Fruit fly (Drosophila melanogaster) whole organism, embryonic: ENCODE results near the gene CG10298.

Experiments used
- Ada2b ChIP-seq: fragments of 200-800 bp; sonication (Bioruptor generic); IDR thresholded peaks from 2 replicates; pipeline ENCODE4 v1.3.6; 2022; ENCODE audit warnings: missing biosample characterization, missing genetic modification characterization
- Aef1 ChIP-seq: fragments of 200-800 bp; sonication (Bioruptor generic); IDR thresholded peaks from 3 replicates; pipeline ENCODE4 v1.3.6; 2022; ENCODE audit warnings: missing biosample characterization, missing genetic modification characterization
- CG10321 ChIP-seq: fragments of 200-800 bp; sonication (Bioruptor generic); IDR thresholded peaks from 2 replicates; pipeline ENCODE4 v1.3.6; 2022; ENCODE audit warnings: missing biosample characterization, missing genetic modification characterization
- CG11085 ChIP-seq: fragments of 200-800 bp; sonication (Bioruptor generic); IDR thresholded peaks from 2 replicates; pipeline ENCODE4 v1.3.6; 2022; ENCODE audit warnings: missing biosample characterization, missing genetic modification characterization
- CG11696 ChIP-seq: fragments of 200-800 bp; sonication (Bioruptor generic); IDR thresholded peaks from 2 replicates; pipeline ENCODE4 v1.3.6; 2022; ENCODE audit warnings: missing biosample characterization, missing genetic modification characterization
- CG12942 ChIP-seq: fragments of 200-800 bp; sonication (Bioruptor generic); optimal IDR thresholded peaks from 3 replicates; lab custom pipeline; 2016; ENCODE audit warnings: missing biosample characterization, missing genetic modification characterization
- CG16815 ChIP-seq: fragments of 200-800 bp; sonication (Bioruptor generic); optimal IDR thresholded peaks from 3 replicates; lab custom pipeline; 2017; ENCODE audit warnings: missing biosample characterization, mild to moderate bottlenecking, missing genetic modification characterization
- CG17186 ChIP-seq: fragments of 200-800 bp; sonication (Bioruptor generic); optimal IDR thresholded peaks from 3 replicates; lab custom pipeline; 2017; ENCODE audit warnings: missing biosample characterization, missing genetic modification reagents, missing genetic modification characterization
- CG18764 ChIP-seq: fragments of 200-800 bp; sonication (Bioruptor generic); optimal IDR thresholded peaks from 3 replicates; lab custom pipeline; 2016; ENCODE audit warnings: missing biosample characterization, missing genetic modification characterization
- CG2889 ChIP-seq: fragments of 200-800 bp; sonication (Bioruptor generic); IDR thresholded peaks from 3 replicates; pipeline ENCODE4 v1.3.6; 2022; ENCODE audit warnings: missing biosample characterization, missing genetic modification characterization
- CG31224 ChIP-seq: fragments of 200-800 bp; sonication (Bioruptor generic); IDR thresholded peaks from 2 replicates; pipeline ENCODE4 v1.3.6; 2022; ENCODE audit warnings: missing biosample characterization, missing genetic modification characterization
- CG3838 ChIP-seq: fragments of 200-800 bp; sonication (Bioruptor generic); optimal IDR thresholded peaks from 3 replicates; lab custom pipeline; 2016; ENCODE audit warnings: missing biosample characterization, missing genetic modification characterization
- CG4404 ChIP-seq: fragments of 200-800 bp; sonication (Bioruptor generic); IDR thresholded peaks from 2 replicates; pipeline ENCODE4 v1.3.6; 2022; ENCODE audit warnings: missing biosample characterization, missing genetic modification characterization
- CG6272 ChIP-seq: fragments of 200-800 bp; sonication (Bioruptor generic); IDR thresholded peaks from 2 replicates; pipeline ENCODE4 v1.3.6; 2022; ENCODE audit warnings: missing biosample characterization, missing genetic modification characterization
- CG6683 ChIP-seq: fragments of 200-800 bp; sonication (Bioruptor generic); optimal IDR thresholded peaks from 2 replicates; lab custom pipeline; 2017; ENCODE audit warnings: missing biosample characterization, mild to moderate bottlenecking, missing genetic modification characterization, missing genetic modification reagents
- CG7556 ChIP-seq: fragments of 200-800 bp; sonication (Bioruptor generic); optimal IDR thresholded peaks from 2 replicates; lab custom pipeline; 2017; ENCODE audit warnings: missing biosample characterization, mild to moderate bottlenecking, missing genetic modification characterization
- CG8359 ChIP-seq: fragments of 200-800 bp; sonication (Bioruptor generic); optimal IDR thresholded peaks from 2 replicates; lab custom pipeline; 2017; ENCODE audit warnings: missing biosample characterization, mild to moderate bottlenecking, missing genetic modification characterization, borderline replicate concordance
- D ChIP-seq, 2 experiments: fragments of 200-800 bp in 1 of 2; fragments of >200 bp in 1 of 2; sonication (Bioruptor generic) in 1 of 2; optimal IDR thresholded peaks; 2 replicates in 1 of 2; 3 replicates in 1 of 2; lab custom pipeline; 2017; ENCODE audit warnings: mild to moderate bottlenecking in 1 of 2, missing biosample characterization in 1 of 2, missing genetic modification characterization in 1 of 2, missing genetic modification reagents in 1 of 2
- Dbx ChIP-seq: fragments of 200-800 bp; sonication (Bioruptor generic); IDR thresholded peaks from 3 replicates; pipeline ENCODE4 v1.3.6; 2022; ENCODE audit warnings: missing biosample characterization, missing genetic modification characterization
- E2f1 ChIP-seq: fragments of 200-800 bp; sonication (Bioruptor generic); IDR thresholded peaks from 2 replicates; pipeline ENCODE4 v1.3.6; 2022; ENCODE audit warnings: missing biosample characterization, missing genetic modification characterization
- Ets65A ChIP-seq: fragments of 200-800 bp; sonication (Bioruptor generic); peaks from one replicate; lab custom pipeline; 2016; ENCODE audit warnings: missing biosample characterization, missing genetic modification characterization
- Ets97D ChIP-seq: fragments of 200-800 bp; sonication (Bioruptor generic); optimal IDR thresholded peaks from 3 replicates; lab custom pipeline; 2016; ENCODE audit warnings: missing biosample characterization, missing genetic modification characterization
- Fer2 ChIP-seq: fragments of 200-800 bp; sonication (Bioruptor generic); optimal IDR thresholded peaks from 2 replicates; lab custom pipeline; 2018; ENCODE audit warnings: missing biosample characterization, mild to moderate bottlenecking, missing genetic modification characterization, moderate library complexity
- Gsc ChIP-seq: fragments of 200-800 bp; sonication (Bioruptor generic); IDR thresholded peaks from 2 replicates; pipeline ENCODE4 v1.3.6; 2022; ENCODE audit warnings: missing biosample characterization, missing genetic modification characterization
- HmgZ ChIP-seq: fragments of 200-800 bp; sonication (Bioruptor generic); optimal IDR thresholded peaks from 2 replicates; lab custom pipeline; 2018; ENCODE audit warnings: missing biosample characterization, mild to moderate bottlenecking, missing genetic modification characterization
- Mes4 ChIP-seq: fragments of 200-800 bp; sonication (Bioruptor generic); optimal IDR thresholded peaks from 2 replicates; lab custom pipeline; 2016; ENCODE audit warnings: missing biosample characterization, missing genetic modification characterization
- NK7.1 ChIP-seq: fragments of 200-800 bp; sonication (Bioruptor generic); optimal IDR thresholded peaks from 3 replicates; lab custom pipeline; 2016; ENCODE audit warnings: missing biosample characterization, missing genetic modification characterization
- Nf-YC ChIP-seq: fragments of 200-800 bp; optimal IDR thresholded peaks from 3 replicates; lab custom pipeline; 2019; ENCODE audit warnings: missing biosample characterization, mild to moderate bottlenecking, missing genetic modification characterization, moderate library complexity
- NfI ChIP-seq: fragments of 200-800 bp; sonication (Bioruptor generic); optimal IDR thresholded peaks from 3 replicates; lab custom pipeline; 2018; ENCODE audit warnings: missing biosample characterization, mild to moderate bottlenecking, missing genetic modification characterization, moderate library complexity
- Scr ChIP-seq: fragments of 200-800 bp; sonication (Bioruptor generic); IDR thresholded peaks from 2 replicates; pipeline ENCODE4 v1.3.6; 2022; ENCODE audit warnings: missing biosample characterization, missing genetic modification characterization; ENCODE audit not compliant: partially characterized antibody
- Side ChIP-seq: fragments of 200-800 bp; sonication (Bioruptor generic); optimal IDR thresholded peaks from 2 replicates; lab custom pipeline; 2016; ENCODE audit warnings: missing biosample characterization, missing genetic modification characterization
- Xrp1 ChIP-seq: fragments of 200-800 bp; sonication (Bioruptor generic); IDR thresholded peaks from 2 replicates; pipeline ENCODE4 v1.3.6; 2022; ENCODE audit warnings: missing biosample characterization, missing genetic modification characterization
- ab ChIP-seq: fragments of 200-800 bp; sonication (Bioruptor generic); optimal IDR thresholded peaks from 2 replicates; lab custom pipeline; 2016; ENCODE audit warnings: missing biosample characterization, missing genetic modification characterization
- ac ChIP-seq: fragments of 200-800 bp; sonication (Bioruptor generic); optimal IDR thresholded peaks from 3 replicates; lab custom pipeline; 2017; ENCODE audit warnings: missing biosample characterization, mild to moderate bottlenecking, missing genetic modification characterization
- dysf ChIP-seq: fragments of 200-800 bp; sonication (Bioruptor generic); IDR thresholded peaks from 3 replicates; pipeline ENCODE4 v1.3.6; 2022; ENCODE audit warnings: missing biosample characterization, missing genetic modification characterization
- en ChIP-seq: fragments of 200-800 bp; sonication (Bioruptor generic); optimal IDR thresholded peaks from 2 replicates; lab custom pipeline; 2016; ENCODE audit warnings: missing biosample characterization, missing genetic modification characterization
- hkb ChIP-seq, 2 experiments: fragments of 200-800 bp in 1 of 2; fragments of >200 bp in 1 of 2; sonication (Bioruptor generic) in 1 of 2; IDR thresholded peaks in 1 of 2; optimal IDR thresholded peaks in 1 of 2; 2 replicates each; pipeline versions ENCODE4 v1.3.6 to Lab custom; 2017 to 2022; ENCODE audit warnings: missing biosample characterization in 1 of 2, missing genetic modification characterization in 1 of 2
- klu ChIP-seq: fragments of 200-800 bp; sonication (Bioruptor generic); IDR thresholded peaks from 2 replicates; pipeline ENCODE4 v1.3.6; 2022; ENCODE audit warnings: missing biosample characterization, missing genetic modification characterization
- lmd ChIP-seq: fragments of 200-800 bp; sonication (Bioruptor generic); IDR thresholded peaks from 2 replicates; pipeline ENCODE4 v1.3.6; 2022; ENCODE audit warnings: missing biosample characterization, missing genetic modification characterization
- mam ChIP-seq: fragments of 200-800 bp; sonication (Bioruptor generic); optimal IDR thresholded peaks from 3 replicates; lab custom pipeline; 2016; ENCODE audit warnings: missing biosample characterization, missing genetic modification characterization
- otp ChIP-seq: fragments of 200-800 bp; sonication (Bioruptor generic); IDR thresholded peaks from 3 replicates; pipeline ENCODE4, ENCODE4 v1.3.6; 2022; ENCODE audit warnings: missing biosample characterization, missing genetic modification characterization
- phol ChIP-seq: fragments of 200-800 bp; sonication (Bioruptor generic); optimal IDR thresholded peaks from 3 replicates; lab custom pipeline; 2018; ENCODE audit warnings: missing biosample characterization, mild to moderate bottlenecking, missing genetic modification characterization, moderate library complexity
- pnt ChIP-seq: fragments of 200-800 bp; sonication (Bioruptor generic); optimal IDR thresholded peaks from 3 replicates; lab custom pipeline; 2016; ENCODE audit warnings: missing biosample characterization, missing genetic modification characterization
- prd ChIP-seq, 3 experiments: fragments of >200 bp in 2 of 3; fragments of 200-800 bp in 1 of 3; sonication (Bioruptor generic) in 1 of 3; optimal IDR thresholded peaks in 2 of 3; IDR thresholded peaks in 1 of 3; 2 replicates in 2 of 3; 3 replicates in 1 of 3; pipeline versions ENCODE4 v1.3.6 to Lab custom; 2017 to 2022; ENCODE audit warnings: missing biosample characterization in 1 of 3, missing genetic modification characterization in 1 of 3
- ranshi ChIP-seq: fragments of 200-800 bp; sonication (Bioruptor generic); IDR thresholded peaks from 2 replicates; pipeline ENCODE4 v1.3.6; 2022; ENCODE audit warnings: missing biosample characterization, missing genetic modification characterization
- sob ChIP-seq: fragments of 200-800 bp; sonication (Bioruptor generic); IDR thresholded peaks from 2 replicates; pipeline ENCODE4 v1.3.6; 2022; ENCODE audit warnings: missing biosample characterization, missing genetic modification characterization
- ttk ChIP-seq: fragments of 200-800 bp; sonication (Bioruptor generic); IDR thresholded peaks from 2 replicates; pipeline ENCODE4 v2.1.2; 2022; ENCODE audit warnings: missing biosample characterization, missing genetic modification characterization

CG10298 gene

dm6 chr3R:6353624-6354352 lies 11.0 kb downstream of the CG10298 start (continued):
- TF ChIP-seq CG7556 (GFP tag; lab: Kevin White, UChicago), result peak; percentile 89
- peak; percentile 32; the same call in 1 of the 2 replicates for TF ChIP-seq Ada2b (GFP tag; lab: Robert Waterston, UW)
- TF ChIP-seq CG18764, result peak; percentile 68
- TF ChIP-seq CG11696, result 0 out of 2 replicates have a peak, but pooled peaks have one; percentile 26
- TF ChIP-seq sob, result 0 out of 2 replicates have a peak, but pooled peaks have one; percentile 34
- TF ChIP-seq ac (GFP tag; lab: Kevin White, UChicago), result no peak
- TF ChIP-seq NK7.1 (GFP tag; lab: Kevin White, UChicago), result peak; percentile 41
- peak; percentile 82; the same call in 2 of the 3 replicates for TF ChIP-seq dysf
- TF ChIP-seq HmgZ (tag; lab: Kevin White, UChicago), result peak; percentile 51
- TF ChIP-seq NfI (GFP tag; lab: Kevin White, UChicago), result no peak
- no peak for TF ChIP-seq Fer2
- peak; percentile 21 for TF ChIP-seq CG17186
- TF ChIP-seq CG10321 (GFP tag; lab: Robert Waterston, UW), result no peak
- peak; percentile 65 for TF ChIP-seq CG16815 (GFP tag; lab: Kevin White, UChicago)
- TF ChIP-seq hkb (optimal IDR thresholded peaks at IDR 0.05; lab: Kevin White, UChicago), result no peak
- peak; percentile 67 for TF ChIP-seq hkb (GFP tag; IDR thresholded peaks at IDR 0.05; lab: Robert Waterston, UW)
- TF ChIP-seq Scr (GFP tag; lab: Robert Waterston, UW), result 0 out of 2 replicates have a peak, but pooled peaks have one; percentile 19
- no peak for TF ChIP-seq CG2889 (GFP tag; lab: Robert Waterston, UW)
- peak; percentile 24 for TF ChIP-seq Ets97D (GFP tag; lab: Kevin White, UChicago)
- peak; percentile 41 for TF ChIP-seq Side
- TF ChIP-seq Xrp1 (GFP tag; lab: Robert Waterston, UW), result peak; percentile 55
- TF ChIP-seq ab (GFP tag; lab: Kevin White, UChicago), result no peak
- TF ChIP-seq pnt, result peak; percentile 31
- peak; percentile 76 for TF ChIP-seq lmd (GFP tag; lab: Robert Waterston, UW)
- TF ChIP-seq mam (GFP tag; lab: Kevin White, UChicago), result peak; percentile 62
- peak; percentile 12; the same call in 1 of the 3 replicates for TF ChIP-seq otp
- peak; percentile 63 for TF ChIP-seq CG12942
- TF ChIP-seq E2f1 (GFP tag; lab: Robert Waterston, UW), result peak; percentile 58
- TF ChIP-seq Dbx (GFP tag; lab: Robert Waterston, UW), result no peak
- peak; percentile 62 for TF ChIP-seq Mes4
- TF ChIP-seq D (optimal IDR thresholded peaks at IDR 0.05; lab: Kevin White, UChicago), result no peak
- TF ChIP-seq D (GFP tag; optimal IDR thresholded peaks at IDR 0.05; lab: Kevin White, UChicago), result peak; percentile 80
- TF ChIP-seq Gsc (GFP tag; lab: Robert Waterston, UW), result peak; percentile 23; the same call in 1 of the 2 replicates
- peak; percentile 90 for TF ChIP-seq phol
- TF ChIP-seq ttk (GFP tag; lab: Robert Waterston, UW), result peak; percentile 63
- TF ChIP-seq CG31224 (GFP tag; lab: Robert Waterston, UW), result no peak
- no peak for TF ChIP-seq CG11085 (GFP tag; lab: Robert Waterston, UW)
- peak; percentile 53; the same call in 1 of the 2 replicates for TF ChIP-seq klu
- TF ChIP-seq CG4404, result 0 out of 2 replicates have a peak, but pooled peaks have one; percentile 37
- TF ChIP-seq Aef1 (GFP tag; lab: Robert Waterston, UW), result peak; percentile 51; the same call in 1 of the 3 replicates
- TF ChIP-seq CG3838 (GFP tag; lab: Kevin White, UChicago), result peak; percentile 79
- TF ChIP-seq CG6683 (GFP tag; lab: Kevin White, UChicago), result peak; percentile 49
- TF ChIP-seq Ets65A, result peak; percentile 86
- no peak for TF ChIP-seq prd (optimal IDR thresholded peaks at IDR 0.05; lab: Kevin White, UChicago)
- peak; percentile 63; the same call in 2 of the 3 replicates for TF ChIP-seq prd (GFP tag; IDR thresholded peaks at IDR 0.05; lab: Robert Waterston, UW)
- 0 out of 2 replicates have a peak, but pooled peaks have one; percentile 22 for TF ChIP-seq CG6272 (GFP tag; lab: Robert Waterston, UW)
- TF ChIP-seq Nf-YC (tag; lab: Kevin White, UChicago), result no peak
- TF ChIP-seq ranshi, result peak; percentile 54; the same call in 1 of the 2 replicates
- peak; percentile 64 for TF ChIP-seq en (GFP tag; lab: Kevin White, UChicago)
- TF ChIP-seq CG8359 (GFP tag; lab: Kevin White, UChicago), result peak; percentile 40
